Fruit fly (Drosophila melanogaster): ENCODE data around the gene chinmo.

chinmo gene

dm6 chr2L:1730914-1731313 lies 79.9 kb downstream of the chinmo start:
- TF ChIP-seq dm (GFP tag; optimal IDR thresholded peaks at IDR 0.05) = no peak
- TF ChIP-seq B-H2 (GFP tag; optimal IDR thresholded peaks at IDR 0.05) = no peak
- TF ChIP-seq Hmr (GFP tag; optimal IDR thresholded peaks at IDR 0.05) = peak; percentile 21

dm6 chr2L:1732189-1732588 lies 81.1 kb downstream of the chinmo start, which contains the start of the genes CG17652 and CG17646:
CG17652 (minus strand) TSS chr2L:1732356.
CG17646 (plus strand) TSS chr2L:1732524.
- TF ChIP-seq lilli (GFP tag; optimal IDR thresholded peaks at IDR 0.05) (no peak), MESR4 (GFP tag; optimal IDR thresholded peaks at IDR 0.05) (peak; percentile 61), CG13287 (GFP tag; IDR thresholded peaks at IDR 0.05; ENCODE audit: partially characterized antibody) (peak; percentile 36; the same call in 1 of the 2 replicates), Lhr (GFP tag; optimal IDR thresholded peaks at IDR 0.05) (no peak), HmgZ (tag; optimal IDR thresholded peaks at IDR 0.05) (no peak), kah (GFP tag; optimal IDR thresholded peaks at IDR 0.05) (peak; percentile 40), CG34224 (GFP tag; IDR thresholded peaks at IDR 0.05; ENCODE audit: partially characterized antibody) (peak; percentile 13; the same call in 1 of the 3 replicates), Eip74EF (GFP tag; optimal IDR thresholded peaks at IDR 0.05) (peak in 1 of 2 experiments; percentile 64), tx (GFP tag; optimal IDR thresholded peaks at IDR 0.05) (no peak), Oli (tag; optimal IDR thresholded peaks at IDR 0.05) (no peak), H15 (GFP tag; IDR thresholded peaks at IDR 0.05) (no peak), CG12391 (tag; optimal IDR thresholded peaks at IDR 0.05) (no peak), nerfin-1 (tag; optimal IDR thresholded peaks at IDR 0.05) (peak; percentile 14), E2f2 (GFP tag; IDR thresholded peaks at IDR 0.05) (peak; percentile 91), CG1529 (GFP tag; optimal IDR thresholded peaks at IDR 0.05) (no peak), hkb (optimal IDR thresholded peaks at IDR 0.05) (peak; percentile 30), hkb (GFP tag; IDR thresholded peaks at IDR 0.05) (no peak), CG6813 (GFP tag; optimal IDR thresholded peaks at IDR 0.05) (peak; percentile 3), nom (GFP tag; optimal IDR thresholded peaks at IDR 0.05) (peak; percentile 27), Dp (GFP tag; optimal IDR thresholded peaks at IDR 0.05) (peak; percentile 75), CG12299 (tag; optimal IDR thresholded peaks at IDR 0.05) (no peak), Ets97D (GFP tag; optimal IDR thresholded peaks at IDR 0.05) (peak; percentile 64), Myb (GFP tag; optimal IDR thresholded peaks at IDR 0.05) (no peak), danr (GFP tag; IDR thresholded peaks at IDR 0.05) (no peak), Fer1 (GFP tag; optimal IDR thresholded peaks at IDR 0.05) (peak; percentile 31), CG10209 (GFP tag; optimal IDR thresholded peaks at IDR 0.05) (no peak), CG9797 (GFP tag; optimal IDR thresholded peaks at IDR 0.05) (no peak), hbn (GFP tag; IDR thresholded peaks at IDR 0.05; ENCODE audit: partially characterized antibody) (no peak), Dek (tag; optimal IDR thresholded peaks at IDR 0.05) (no peak), vvl (GFP tag; IDR thresholded peaks at IDR 0.05) (peak; percentile 35; the same call in 1 of the 2 replicates), CG31224 (GFP tag; IDR thresholded peaks at IDR 0.05) (no peak), Med (GFP tag) (peak; percentile 74), CG2116 (GFP tag; optimal IDR thresholded peaks at IDR 0.05) (peak; percentile 67), Dll (GFP tag; IDR thresholded peaks at IDR 0.05; ENCODE audit: partially characterized antibody) (no peak), bsh (GFP tag; optimal IDR thresholded peaks at IDR 0.05) (peak in 1 of 2 experiments; percentile 2), CG10267 (tag; optimal IDR thresholded peaks at IDR 0.05) (peak; percentile 90), ind (GFP tag; optimal IDR thresholded peaks at IDR 0.05) (no peak), CG7271 (tag; optimal IDR thresholded peaks at IDR 0.05) (no peak), Hmx (GFP tag; optimal IDR thresholded peaks at IDR 0.05) (no peak), dm (GFP tag; optimal IDR thresholded peaks at IDR 0.05) (peak; percentile 22), Hsf (GFP tag; optimal IDR thresholded peaks at IDR 0.05) (no peak), lab (GFP tag; optimal IDR thresholded peaks at IDR 0.05) (peak; percentile 36), CG15514 (GFP tag; optimal IDR thresholded peaks at IDR 0.05) (peak; percentile 13), MBD-R2 (GFP tag; IDR thresholded peaks at IDR 0.05) (peak; percentile 71), CG17186 (GFP tag; optimal IDR thresholded peaks at IDR 0.05) (peak; percentile 97), CG18262 (tag; optimal IDR thresholded peaks at IDR 0.05) (peak; percentile 9)
